Worm (Caenorhabditis elegans) whole organism, L4 larva: ENCODE data around the gene srx-102.

ENCODE experiments used
- F10B5.3 ChIP-seq: sonication (generic microtip); optimal IDR thresholded peaks from 2 replicates; lab custom pipeline; 2016; ENCODE audit warnings: mild to moderate bottlenecking, missing genetic modification characterization, missing compliant biosample characterization
- F26F4.8 ChIP-seq: fragments of 200-800 bp; sonication (Bioruptor generic); conservative IDR thresholded peaks from 2 replicates; pipeline ENCODE4 v1.3.6; 2022; ENCODE audit warnings: missing genetic modification characterization, missing compliant biosample characterization
- F49E8.2 ChIP-seq: sonication (generic microtip); optimal IDR thresholded peaks from 2 replicates; lab custom pipeline; 2016; ENCODE audit warnings: missing compliant biosample characterization, mild to moderate bottlenecking, missing genetic modification characterization, borderline replicate concordance
- ZK546.5 ChIP-seq, 2 experiments: sonication (generic microtip); optimal IDR thresholded peaks; 2 replicates each; lab custom pipeline; 2017; ENCODE audit warnings: missing biosample characterization in 2 of 2, missing genetic modification characterization in 2 of 2
- aly-2 ChIP-seq: sonication (generic microtip); optimal IDR thresholded peaks from 2 replicates; lab custom pipeline; 2018; ENCODE audit warnings: missing biosample characterization, missing genetic modification characterization
- arid-1 ChIP-seq: fragments of 200-800 bp; sonication (Bioruptor generic); conservative IDR thresholded peaks from 2 replicates; pipeline ENCODE4 v1.3.6; 2022; ENCODE audit warnings: missing genetic modification reagents, missing genetic modification characterization, missing compliant biosample characterization
- ceh-20 ChIP-seq: fragments of 200-800 bp; sonication (Bioruptor generic); IDR thresholded peaks from 2 replicates; pipeline ENCODE4 v1.3.6; 2022; ENCODE audit warnings: missing genetic modification reagents, missing genetic modification characterization, missing compliant biosample characterization
- ceh-28 ChIP-seq: fragments of 150-350 bp; optimal IDR thresholded peaks from 2 replicates; lab custom pipeline; 2014; ENCODE audit warnings: missing biosample characterization, missing genetic modification reagents, missing genetic modification characterization
- ceh-44 ChIP-seq: fragments of 200-800 bp; sonication (Bioruptor generic); IDR thresholded peaks from 2 replicates; pipeline ENCODE4 v1.3.6; 2022; ENCODE audit warnings: missing genetic modification reagents, missing genetic modification characterization, missing compliant biosample characterization
- daf-16 ChIP-seq, 3 experiments: sonication (generic microtip); optimal IDR thresholded peaks; 2 replicates each; lab custom pipeline; 2016 to 2017; ENCODE audit warnings: missing genetic modification characterization in 3 of 3, missing genetic modification reagents in 3 of 3, mild to moderate bottlenecking in 2 of 3, missing compliant biosample characterization in 2 of 3, missing biosample characterization in 1 of 3, moderate library complexity in 1 of 3
- daf-19 ChIP-seq: fragments of 200-800 bp; sonication (Bioruptor generic); conservative IDR thresholded peaks from 2 replicates; pipeline ENCODE4 v1.3.6; 2022; ENCODE audit warnings: missing genetic modification characterization, missing compliant biosample characterization
- daf-8 ChIP-seq: fragments of 200-800 bp; sonication (Bioruptor generic); IDR thresholded peaks from 2 replicates; pipeline ENCODE4 v1.3.6; 2022; ENCODE audit warnings: missing genetic modification characterization, missing compliant biosample characterization
- dmd-6 ChIP-seq: fragments of 200-800 bp; sonication (Bioruptor generic); IDR thresholded peaks from 2 replicates; pipeline ENCODE4 v1.3.6; 2022; ENCODE audit warnings: missing genetic modification reagents, missing genetic modification characterization, missing compliant biosample characterization
- dmd-8 ChIP-seq: fragments of 200-800 bp; sonication (Bioruptor generic); IDR thresholded peaks from 2 replicates; pipeline ENCODE4 v1.3.6; 2022; ENCODE audit warnings: missing genetic modification characterization, missing compliant biosample characterization
- dmd-9 ChIP-seq: fragments of 200-800 bp; sonication (Bioruptor generic); IDR thresholded peaks from 2 replicates; pipeline ENCODE4 v1.3.6; 2022; ENCODE audit warnings: missing genetic modification reagents, missing genetic modification characterization, missing compliant biosample characterization
- dpl-1 ChIP-seq: fragments of 150-350 bp; optimal IDR thresholded peaks from 2 replicates; lab custom pipeline; 2014; ENCODE audit warnings: missing biosample characterization, missing genetic modification reagents, missing genetic modification characterization
- duxl-1 ChIP-seq: sonication (generic microtip); optimal IDR thresholded peaks from 2 replicates; lab custom pipeline; 2016; ENCODE audit warnings: mild to moderate bottlenecking, missing genetic modification characterization, moderate library complexity, missing compliant biosample characterization; ENCODE audit not compliant: poor library complexity
- dve-1 ChIP-seq: sonication (generic microtip); optimal IDR thresholded peaks from 2 replicates; lab custom pipeline; 2017; ENCODE audit warnings: antibody characterized with exemption, mild to moderate bottlenecking, missing genetic modification characterization, missing compliant biosample characterization; ENCODE audit not compliant: insufficient read depth
- egl-27 ChIP-seq: sonication (generic microtip); optimal IDR thresholded peaks from 3 replicates; lab custom pipeline; 2017; ENCODE audit warnings: missing biosample characterization, missing genetic modification reagents, missing genetic modification characterization
- egl-43 ChIP-seq: fragments of 200-800 bp; sonication (Bioruptor generic); IDR thresholded peaks from 2 replicates; pipeline ENCODE4 v1.3.6; 2022; ENCODE audit warnings: missing genetic modification reagents, missing genetic modification characterization, missing compliant biosample characterization
- fkh-10 ChIP-seq: fragments of 150-350 bp; optimal IDR thresholded peaks from 2 replicates; lab custom pipeline; 2014; ENCODE audit warnings: missing biosample characterization, missing genetic modification reagents, missing genetic modification characterization
- hif-1 ChIP-seq, 2 experiments: sonication (generic microtip); optimal IDR thresholded peaks; 2 replicates each; lab custom pipeline; 2016 to 2017; ENCODE audit warnings: missing compliant biosample characterization in 2 of 2, missing genetic modification characterization in 2 of 2, missing genetic modification reagents in 2 of 2, missing genotype in 2 of 2, mild to moderate bottlenecking in 1 of 2
- hlh-11 ChIP-seq: fragments of 200-800 bp; sonication (Bioruptor generic); optimal IDR thresholded peaks from 2 replicates; lab custom pipeline; 2018; ENCODE audit warnings: mild to moderate bottlenecking, missing genetic modification characterization, missing compliant biosample characterization
- lin-13 ChIP-seq: fragments of 150-350 bp; optimal IDR thresholded peaks from 2 replicates; lab custom pipeline; 2014; ENCODE audit warnings: missing biosample characterization, missing genetic modification reagents, missing genetic modification characterization
- lin-29 ChIP-seq: fragments of 200-800 bp; sonication (Bioruptor generic); IDR thresholded peaks from 2 replicates; pipeline ENCODE4 v1.3.6; 2022; ENCODE audit warnings: missing genetic modification reagents, missing genetic modification characterization, missing compliant biosample characterization
- lin-39 ChIP-seq: fragments of 150-350 bp; optimal IDR thresholded peaks from 2 replicates; lab custom pipeline; 2014; ENCODE audit warnings: missing biosample characterization, missing genetic modification reagents, missing genetic modification characterization
- lir-3 ChIP-seq: sonication (generic microtip); optimal IDR thresholded peaks from 2 replicates; lab custom pipeline; 2016; ENCODE audit warnings: mild to moderate bottlenecking, missing genetic modification characterization, missing compliant biosample characterization
- madf-5 ChIP-seq, 2 experiments: fragments of 200-800 bp; sonication (Bioruptor generic); IDR thresholded peaks; 2 replicates each; pipeline ENCODE4 v1.3.6; 2022; ENCODE audit warnings: missing compliant biosample characterization in 2 of 2, missing genetic modification characterization in 2 of 2
- mdl-1 ChIP-seq, 2 experiments: fragments of 150-350 bp in 1 of 2; sonication (generic microtip) in 1 of 2; optimal IDR thresholded peaks; 2 replicates each; lab custom pipeline; 2014 to 2017; ENCODE audit warnings: missing biosample characterization in 2 of 2, missing genetic modification characterization in 2 of 2
- mep-1 ChIP-seq: fragments of 150-350 bp; sonication (generic microtip); optimal IDR thresholded peaks from 3 replicates; lab custom pipeline; 2014; ENCODE audit warnings: missing biosample characterization, missing genetic modification characterization
- mxl-3 ChIP-seq: fragments of 200-800 bp; sonication (Bioruptor generic); optimal IDR thresholded peaks from 2 replicates; lab custom pipeline; 2018; ENCODE audit warnings: mild to moderate bottlenecking, missing genetic modification characterization, missing compliant biosample characterization
- nhr-25 ChIP-seq: sonication (generic microtip); optimal IDR thresholded peaks from 2 replicates; lab custom pipeline; 2017; ENCODE audit warnings: missing genetic modification characterization, mild to moderate bottlenecking, missing compliant biosample characterization, antibody characterized with exemption, moderate library complexity, borderline replicate concordance; ENCODE audit not compliant: insufficient read depth
- nhr-28 ChIP-seq: fragments of 150-350 bp; optimal IDR thresholded peaks from 2 replicates; lab custom pipeline; 2014; ENCODE audit warnings: missing biosample characterization, missing genetic modification characterization
- nhr-41 ChIP-seq: fragments of 200-800 bp; sonication (Bioruptor generic); IDR thresholded peaks from 2 replicates; pipeline ENCODE4 v1.3.6; 2022; ENCODE audit warnings: missing genetic modification reagents, missing genetic modification characterization, missing compliant biosample characterization
- nhr-76 ChIP-seq: fragments of 150-350 bp; optimal IDR thresholded peaks from 2 replicates; lab custom pipeline; 2014; ENCODE audit warnings: missing biosample characterization, missing genetic modification characterization
- nhr-77 ChIP-seq: fragments of 150-350 bp; optimal IDR thresholded peaks from 2 replicates; lab custom pipeline; 2014; ENCODE audit warnings: missing biosample characterization, missing genetic modification characterization
- pha-4 ChIP-seq, 2 experiments: fragments of 150-350 bp in 1 of 2; fragments of 200-800 bp in 1 of 2; sonication (Bioruptor generic) in 1 of 2; IDR thresholded peaks in 1 of 2; optimal IDR thresholded peaks in 1 of 2; 2 replicates each; pipeline versions ENCODE4 v1.3.6 to Lab custom; 2014 to 2022; ENCODE audit warnings: missing genetic modification characterization in 2 of 2, missing genetic modification reagents in 2 of 2, missing biosample characterization in 1 of 2, missing compliant biosample characterization in 1 of 2
- php-3 ChIP-seq: fragments of 200-800 bp; sonication (Bioruptor generic); IDR thresholded peaks from 2 replicates; pipeline ENCODE4 v1.3.6; 2022; ENCODE audit warnings: missing genetic modification reagents, missing genetic modification characterization, missing compliant biosample characterization
- pqm-1 ChIP-seq: sonication (generic microtip); optimal IDR thresholded peaks from 2 replicates; lab custom pipeline; 2017; ENCODE audit warnings: missing biosample characterization, missing genetic modification characterization
- sdz-12 ChIP-seq: fragments of 200-800 bp; sonication (Bioruptor generic); optimal IDR thresholded peaks from 2 replicates; lab custom pipeline; 2018; ENCODE audit warnings: mild to moderate bottlenecking, missing genetic modification characterization, missing compliant biosample characterization
- spr-1 ChIP-seq: sonication (generic microtip); optimal IDR thresholded peaks from 2 replicates; lab custom pipeline; 2016; ENCODE audit warnings: mild to moderate bottlenecking, missing genetic modification characterization, missing compliant biosample characterization
- spr-3 ChIP-seq: fragments of 200-800 bp; sonication (Bioruptor generic); optimal IDR thresholded peaks from 2 replicates; lab custom pipeline; 2018; ENCODE audit warnings: mild to moderate bottlenecking, missing genetic modification characterization, missing compliant biosample characterization
- unc-130 ChIP-seq: sonication (generic microtip); optimal IDR thresholded peaks from 2 replicates; lab custom pipeline; 2016; ENCODE audit warnings: missing genetic modification reagents, missing genetic modification characterization, missing compliant biosample characterization
- vab-7 ChIP-seq: fragments of 200-800 bp; sonication (Bioruptor generic); IDR thresholded peaks from 2 replicates; pipeline ENCODE4 v1.3.6; 2022; ENCODE audit warnings: missing genetic modification reagents, missing genetic modification characterization, missing compliant biosample characterization
- zfp-2 ChIP-seq: sonication (generic microtip); optimal IDR thresholded peaks from 2 replicates; lab custom pipeline; 2016; ENCODE audit warnings: mild to moderate bottlenecking, missing genetic modification characterization, missing compliant biosample characterization
- zfp-3 ChIP-seq: fragments of 200-800 bp; sonication (Bioruptor generic); conservative IDR thresholded peaks from 2 replicates; pipeline ENCODE4 v1.3.6; 2022; ENCODE audit warnings: missing genetic modification reagents, missing genetic modification characterization, missing compliant biosample characterization
- ztf-7 ChIP-seq: fragments of 150-350 bp; optimal IDR thresholded peaks from 2 replicates; lab custom pipeline; 2014; ENCODE audit warnings: missing biosample characterization, missing genetic modification characterization

The srx-102 gene

DNA sequence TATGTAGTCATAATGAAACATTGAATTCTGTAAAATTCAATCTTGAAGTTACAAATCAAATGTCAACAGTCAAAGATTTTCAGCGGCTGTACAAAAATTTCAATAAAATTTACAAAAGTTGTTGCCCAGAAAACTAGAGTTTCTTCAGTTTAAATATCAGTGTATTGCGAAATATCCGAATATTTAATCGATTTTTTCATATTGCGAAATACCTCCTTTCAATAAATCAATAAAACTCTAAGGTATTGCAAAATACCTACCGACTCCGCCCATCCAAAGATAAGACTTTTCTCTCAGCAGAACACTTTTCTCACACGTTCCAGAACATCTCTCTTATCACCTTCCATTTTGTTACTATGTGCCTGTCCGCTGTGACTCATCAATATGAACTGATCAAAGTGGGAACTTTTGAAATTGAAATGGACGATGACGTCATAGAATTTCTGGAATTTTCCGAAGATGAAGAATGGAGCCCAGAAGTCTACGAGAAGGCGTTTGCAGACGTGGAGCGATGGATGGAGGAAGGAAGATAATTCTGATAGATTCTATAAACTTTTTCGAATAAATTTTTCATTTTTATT lies 10.0 kb downstream of the srx-102 start:
- TF ChIP-seq madf-5 (GFP tag; IDR thresholded peaks at IDR 0.05; lab: Robert Waterston, UW): no peak
- TF ChIP-seq dmd-6 (GFP tag; lab: Robert Waterston, UW): peak; percentile 42; the same call in 1 of the 2 replicates
- TF ChIP-seq pqm-1: peak; percentile 5
- no peak for TF ChIP-seq daf-16 (GFP tag; optimal IDR thresholded peaks at IDR 0.05; lab: Kevin White, UChicago)
- TF ChIP-seq daf-16 (tag; optimal IDR thresholded peaks at IDR 0.05; lab: Kevin White, UChicago): peak; percentile 21
- TF ChIP-seq ceh-28 (tag; lab: Kevin White, UChicago): peak; percentile 40

DNA sequence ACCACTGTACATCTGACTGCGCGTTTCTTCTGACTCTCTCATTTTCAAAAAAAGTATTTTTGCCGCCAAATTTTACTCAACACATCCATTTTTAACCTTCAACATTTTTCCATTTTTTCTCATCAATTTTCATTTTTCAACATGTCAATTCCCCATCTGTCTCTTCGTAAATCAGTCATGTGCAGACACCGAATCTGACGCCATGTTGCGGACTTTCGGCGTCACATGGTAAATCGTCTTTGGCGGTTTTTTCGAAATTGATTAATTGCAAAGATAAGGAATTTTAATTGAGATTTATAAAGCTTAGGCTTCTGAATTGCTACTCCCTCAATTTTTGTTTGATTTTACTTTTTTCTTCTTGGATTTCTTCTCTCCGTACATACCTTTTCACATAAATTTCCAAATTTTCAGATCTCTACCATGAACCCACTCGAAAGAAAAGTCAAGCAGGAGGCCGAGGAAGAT lies 11.8 kb downstream of the srx-102 start, which contains the start of gene F19B10.1:
Gene F19B10.1, plus strand, starts transcription at position 415 of the 465 bp plus-strand sequence.
- no peak for TF ChIP-seq nhr-76 (tag; lab: Kevin White, UChicago)
- TF ChIP-seq vab-7 (GFP tag; lab: Robert Waterston, UW): no peak
- no peak for TF ChIP-seq nhr-41 (GFP tag; lab: Robert Waterston, UW)
- TF ChIP-seq mep-1: no peak
- TF ChIP-seq aly-2 (tag; lab: Kevin White, UChicago): no peak
- TF ChIP-seq ceh-20 (GFP tag; lab: Robert Waterston, UW): peak; percentile 24; the same call in 1 of the 2 replicates
- TF ChIP-seq hif-1 (tag; optimal IDR thresholded peaks at IDR 0.05; lab: Kevin White, UChicago): no peak
- TF ChIP-seq daf-19 (GFP tag; lab: Robert Waterston, UW): no peak
- TF ChIP-seq ZK546.5 (tag; optimal IDR thresholded peaks at IDR 0.05; lab: Kevin White, UChicago): no peak
- TF ChIP-seq duxl-1 (tag; lab: Kevin White, UChicago): peak; percentile 85
- TF ChIP-seq mxl-3 (GFP tag; lab: Kevin White, UChicago): peak; percentile 63
- peak; percentile 41 for TF ChIP-seq lin-13 (GFP tag; lab: Kevin White, UChicago)
- TF ChIP-seq spr-3 (GFP tag; lab: Kevin White, UChicago): no peak
- no peak for TF ChIP-seq lin-29 (GFP tag; lab: Robert Waterston, UW)
- no peak for TF ChIP-seq zfp-2 (tag; lab: Kevin White, UChicago)
- no peak for TF ChIP-seq egl-43 (GFP tag; lab: Robert Waterston, UW)
- no peak for TF ChIP-seq dmd-8 (GFP tag; lab: Robert Waterston, UW)
- TF ChIP-seq arid-1 (GFP tag; lab: Robert Waterston, UW): no peak
- no peak for TF ChIP-seq unc-130 (GFP tag; lab: Kevin White, UChicago)
- TF ChIP-seq daf-8 (GFP tag; lab: Robert Waterston, UW): no peak
- TF ChIP-seq F10B5.3 (tag; lab: Kevin White, UChicago): no peak
- TF ChIP-seq nhr-25 (tag; lab: Kevin White, UChicago): peak; percentile 9
- TF ChIP-seq dmd-6 (GFP tag; lab: Robert Waterston, UW): peak; percentile 63
- no peak for TF ChIP-seq zfp-3
- no peak for TF ChIP-seq ztf-7
- TF ChIP-seq dmd-9 (GFP tag; lab: Robert Waterston, UW): no peak
- TF ChIP-seq php-3 (GFP tag; lab: Robert Waterston, UW): no peak
- TF ChIP-seq dpl-1 (GFP tag; lab: Kevin White, UChicago): peak; percentile 93
- TF ChIP-seq sdz-12 (GFP tag; lab: Kevin White, UChicago): no peak
- peak; percentile 71 for TF ChIP-seq nhr-28
- TF ChIP-seq hlh-11 (tag; lab: Kevin White, UChicago): peak; percentile 74
- TF ChIP-seq spr-1: no peak
- TF ChIP-seq F49E8.2 (tag; lab: Kevin White, UChicago): no peak
- no peak for TF ChIP-seq ceh-44 (GFP tag; lab: Robert Waterston, UW)
- TF ChIP-seq pha-4 (GFP tag; IDR thresholded peaks at IDR 0.05; lab: Robert Waterston, UW): no peak
- TF ChIP-seq pha-4 (tag; optimal IDR thresholded peaks at IDR 0.05; lab: Kevin White, UChicago): no peak
- TF ChIP-seq mdl-1 (tag; optimal IDR thresholded peaks at IDR 0.05; lab: Kevin White, UChicago): peak in 1 of 2 experiments; percentile 66
- TF ChIP-seq nhr-77 (tag; lab: Kevin White, UChicago): peak; percentile 8
- no peak for TF ChIP-seq fkh-10 (GFP tag; lab: Kevin White, UChicago)
- no peak for TF ChIP-seq dve-1 (tag; lab: Kevin White, UChicago)
- TF ChIP-seq lin-39: no peak
- TF ChIP-seq egl-27 (tag; lab: Kevin White, UChicago): no peak
- no peak for TF ChIP-seq lir-3 (tag; lab: Kevin White, UChicago)
- TF ChIP-seq madf-5 (GFP tag; IDR thresholded peaks at IDR 0.05; lab: Robert Waterston, UW): no peak
- TF ChIP-seq F26F4.8 (GFP tag; lab: Robert Waterston, UW): no peak
